Worm (Caenorhabditis elegans) whole organism, L1 larva: ENCODE results near the gene sre-21.

ENCODE experiments used
- ama-1 ChIP-seq: fragments of 150-350 bp; optimal IDR thresholded peaks from 2 replicates; lab custom pipeline; 2014
- elt-2 ChIP-seq: sonication (generic microtip); optimal IDR thresholded peaks from 2 replicates; lab custom pipeline; 2016; ENCODE audit warnings: missing genetic modification characterization, mild to moderate bottlenecking, inconsistent platforms, missing compliant biosample characterization, missing genetic modification reagents
- fkh-10 ChIP-seq: sonication (generic microtip); optimal IDR thresholded peaks from 2 replicates; lab custom pipeline; 2017; ENCODE audit warnings: missing biosample characterization, missing genetic modification reagents, missing genetic modification characterization
- lin-39 ChIP-seq: fragments of 150-350 bp; optimal IDR thresholded peaks from 2 replicates; lab custom pipeline; 2014; ENCODE audit warnings: missing biosample characterization, missing genetic modification reagents, missing genetic modification characterization
- mdl-1 ChIP-seq, 2 experiments: fragments of 150-350 bp; optimal IDR thresholded peaks; 2 replicates each; lab custom pipeline; 2014 to 2017; ENCODE audit warnings: missing biosample characterization in 2 of 2, missing genetic modification characterization in 2 of 2, inconsistent platforms in 1 of 2
- mep-1 ChIP-seq: fragments of 150-350 bp; optimal IDR thresholded peaks from 2 replicates; lab custom pipeline; 2014; ENCODE audit warnings: missing biosample characterization, missing genetic modification characterization
- nhr-77 ChIP-seq: fragments of 150-350 bp; optimal IDR thresholded peaks from 2 replicates; lab custom pipeline; 2014; ENCODE audit warnings: missing biosample characterization, missing genetic modification characterization
- unc-86 ChIP-seq: sonication (generic microtip); optimal IDR thresholded peaks from 2 replicates; lab custom pipeline; 2016; ENCODE audit warnings: missing genetic modification characterization, missing compliant biosample characterization

DNA sequence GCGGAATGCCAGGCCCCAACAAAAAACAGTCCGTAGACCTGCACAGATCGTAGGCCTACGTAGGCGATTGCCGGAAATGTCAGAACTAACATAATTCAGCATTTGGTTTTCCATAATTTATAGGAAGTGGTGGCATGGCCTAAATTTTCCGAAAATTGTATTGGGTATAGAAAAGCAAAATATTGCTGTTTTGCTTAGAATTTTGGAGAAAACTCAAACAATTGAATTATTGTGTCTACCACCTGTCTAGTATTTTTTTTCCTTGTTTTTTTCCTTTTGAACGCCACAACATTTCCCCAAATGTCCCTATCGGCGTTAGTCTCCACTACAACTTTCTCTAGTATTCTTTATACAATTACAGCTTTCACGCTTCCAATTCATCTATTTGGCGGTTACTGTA, 5.8 kb downstream of the sre-21 start, which contains the start of gene srh-284:
- TF ChIP-seq lin-39 (no peak), fkh-10 (GFP tag; lab: Kevin White, UChicago) (no peak), ama-1 (lab: Kevin White, UChicago) (no peak), mep-1 (no peak), unc-86 (no peak), nhr-77 (no peak), elt-2 (tag; lab: Kevin White, UChicago) (no peak), mdl-1 (tag; optimal IDR thresholded peaks at IDR 0.05; lab: Kevin White, UChicago) (no peak)
